Fruit fly (Drosophila melanogaster): Measurements from ENCODE around the gene nac.

Gene nac

DNA sequence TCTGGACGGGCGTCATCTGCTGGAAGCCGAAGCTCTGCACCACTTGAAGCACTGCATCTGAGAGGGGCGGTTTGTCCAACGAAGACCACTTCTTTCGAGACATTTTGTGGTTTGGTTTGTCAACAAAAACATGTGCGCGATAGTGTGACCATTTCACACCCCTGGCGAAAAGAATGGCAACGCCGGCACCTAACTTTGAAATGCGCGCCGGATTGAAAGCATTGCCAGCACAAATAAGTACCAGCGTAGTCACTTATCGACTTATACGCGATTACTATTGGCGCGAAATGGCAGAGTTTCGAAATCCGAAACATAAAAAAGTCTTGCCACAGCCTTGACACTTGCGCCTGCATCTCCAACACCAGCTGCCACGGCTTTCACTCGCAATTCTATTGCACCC is 34.1 kb downstream of the nac start, which contains the start of gene CG9630 (continued):
- TF ChIP-seq rib (GFP tag; IDR thresholded peaks at IDR 0.05) (no peak), CG11695 (GFP tag; IDR thresholded peaks at IDR 0.05) (no peak), Awh (GFP tag; IDR thresholded peaks at IDR 0.05) (no peak), Opbp (GFP tag; IDR thresholded peaks at IDR 0.05; ENCODE audit: partially characterized antibody) (peak; percentile 74), CG7372 (GFP tag; IDR thresholded peaks at IDR 0.05) (no peak), esg (GFP tag; conservative IDR thresholded peaks at IDR 0.05) (no peak), ranshi (GFP tag; IDR thresholded peaks at IDR 0.05) (no peak), peb (GFP tag; IDR thresholded peaks at IDR 0.05) (no peak), ssp (GFP tag; IDR thresholded peaks at IDR 0.05) (no peak), CG1233 (GFP tag; optimal IDR thresholded peaks at IDR 0.05) (no peak), CG10274 (GFP tag; optimal IDR thresholded peaks at IDR 0.05) (no peak), al (GFP tag; IDR thresholded peaks at IDR 0.05) (no peak), CG6654 (GFP tag; optimal IDR thresholded peaks at IDR 0.05) (no peak), CG31365 (tag; optimal IDR thresholded peaks at IDR 0.05) (no peak), CG6689 (GFP tag; IDR thresholded peaks at IDR 0.05) (no peak), gem (tag; optimal IDR thresholded peaks at IDR 0.05) (no peak), CG11398 (GFP tag; optimal IDR thresholded peaks at IDR 0.05) (no peak), lola (GFP tag; optimal IDR thresholded peaks at IDR 0.05) (no peak), yki (optimal IDR thresholded peaks at IDR 0.05) (no peak), CG16813 (GFP tag; IDR thresholded peaks at IDR 0.05; ENCODE audit: partially characterized antibody) (peak; percentile 59; the same call in 1 of the 3 replicates), Sry-β (GFP tag; optimal IDR thresholded peaks at IDR 0.05) (no peak), seq (GFP tag; IDR thresholded peaks at IDR 0.05) (no peak), tll (GFP tag; optimal IDR thresholded peaks at IDR 0.05) (peak in 1 of 2 experiments; percentile 32), CG34422 (GFP tag; IDR thresholded peaks at IDR 0.05) (peak; percentile 20; the same call in 1 of the 3 replicates), tin (GFP tag; optimal IDR thresholded peaks at IDR 0.05) (no peak), CG14860 (GFP tag; IDR thresholded peaks at IDR 0.05; ENCODE audit: partially characterized antibody) (no peak), CG18262 (tag; optimal IDR thresholded peaks at IDR 0.05) (no peak), CG1024 (GFP tag; IDR thresholded peaks at IDR 0.05) (no peak), cwo (GFP tag; optimal IDR thresholded peaks at IDR 0.05) (no peak), Bteb2 (GFP tag; optimal IDR thresholded peaks at IDR 0.05) (no peak), CG16815 (GFP tag; optimal IDR thresholded peaks at IDR 0.05) (no peak), CG8478 (optimal IDR thresholded peaks at IDR 0.05) (no peak), ken (GFP tag; IDR thresholded peaks at IDR 0.05) (no peak), CG10267 (tag; optimal IDR thresholded peaks at IDR 0.05) (peak; percentile 52), CG5953 (GFP tag; IDR thresholded peaks at IDR 0.05) (no peak), zfh2 (GFP tag; optimal IDR thresholded peaks at IDR 0.05) (no peak), CG9215 (GFP tag; IDR thresholded peaks at IDR 0.05) (peak; percentile 100), CG8924 (tag; optimal IDR thresholded peaks at IDR 0.05) (no peak), trem (tag; optimal IDR thresholded peaks at IDR 0.05) (peak; percentile 84), pho (GFP tag; optimal IDR thresholded peaks at IDR 0.05) (no peak), gsb (GFP tag; IDR thresholded peaks at IDR 0.05) (no peak), B-H1 (GFP tag; IDR thresholded peaks at IDR 0.05) (no peak), CG9609 (GFP tag; optimal IDR thresholded peaks at IDR 0.05) (no peak), Tbp (GFP tag; optimal IDR thresholded peaks at IDR 0.05) (no peak), Ets97D (GFP tag; optimal IDR thresholded peaks at IDR 0.05) (peak; percentile 79), jing (GFP tag; optimal IDR thresholded peaks at IDR 0.05) (no peak), sna (GFP tag; IDR thresholded peaks at IDR 0.05; ENCODE audit: partially characterized antibody) (peak; percentile 71; the same call in 1 of the 2 replicates), CG7786 (GFP tag; optimal IDR thresholded peaks at IDR 0.05) (no peak), CG12391 (tag; optimal IDR thresholded peaks at IDR 0.05) (no peak), HmgZ (tag; optimal IDR thresholded peaks at IDR 0.05) (peak; percentile 73), CG18476 (GFP tag; optimal IDR thresholded peaks at IDR 0.05) (no peak), Lpt (GFP tag; optimal IDR thresholded peaks at IDR 0.05) (no peak), Elba2 (GFP tag; optimal IDR thresholded peaks at IDR 0.05) (peak; percentile 79)

Measured in whole organism, embryonic.